Fruit fly (Drosophila melanogaster) whole organism, prepupa: Measurements from ENCODE around the gene CG15317.

ENCODE experiments used
- Blimp-1 ChIP-seq: fragments of 200-800 bp; sonication (Bioruptor generic); optimal IDR thresholded peaks from 3 replicates; lab custom pipeline; 2017; ENCODE audit warnings: missing biosample characterization, missing genetic modification characterization, mild to moderate bottlenecking, moderate library complexity, missing genetic modification reagents
- CG4318 ChIP-seq: fragments of 200-800 bp; sonication (Bioruptor generic); optimal IDR thresholded peaks from 3 replicates; lab custom pipeline; 2017; ENCODE audit warnings: missing biosample characterization, mild to moderate bottlenecking, missing genetic modification characterization
- CG7368 ChIP-seq: fragments of 200-800 bp; sonication (Bioruptor generic); optimal IDR thresholded peaks from 3 replicates; lab custom pipeline; 2016; ENCODE audit warnings: missing biosample characterization, missing genetic modification characterization
- Eip75B ChIP-seq: fragments of 200-800 bp; sonication (Bioruptor generic); optimal IDR thresholded peaks from 3 replicates; lab custom pipeline; 2016; ENCODE audit warnings: missing biosample characterization, missing genetic modification characterization
- Sox102F ChIP-seq: fragments of 200-800 bp; sonication (Bioruptor generic); optimal IDR thresholded peaks from 2 replicates; lab custom pipeline; 2016; ENCODE audit warnings: missing biosample characterization, mild to moderate bottlenecking, missing genetic modification characterization
- dsx ChIP-seq: fragments of 200-800 bp; optimal IDR thresholded peaks from 3 replicates; lab custom pipeline; 2019; ENCODE audit warnings: missing biosample characterization, mild to moderate bottlenecking, missing genetic modification characterization, moderate library complexity; ENCODE audit not compliant: poor library complexity, severe bottlenecking
- net ChIP-seq: fragments of 200-800 bp; sonication (Bioruptor generic); optimal IDR thresholded peaks from 3 replicates; lab custom pipeline; 2016; ENCODE audit warnings: missing biosample characterization, missing genetic modification characterization
- pdm3 ChIP-seq: fragments of 200-800 bp; sonication (Bioruptor generic); optimal IDR thresholded peaks from 3 replicates; lab custom pipeline; 2016; ENCODE audit warnings: missing biosample characterization, missing genetic modification characterization

DNA sequence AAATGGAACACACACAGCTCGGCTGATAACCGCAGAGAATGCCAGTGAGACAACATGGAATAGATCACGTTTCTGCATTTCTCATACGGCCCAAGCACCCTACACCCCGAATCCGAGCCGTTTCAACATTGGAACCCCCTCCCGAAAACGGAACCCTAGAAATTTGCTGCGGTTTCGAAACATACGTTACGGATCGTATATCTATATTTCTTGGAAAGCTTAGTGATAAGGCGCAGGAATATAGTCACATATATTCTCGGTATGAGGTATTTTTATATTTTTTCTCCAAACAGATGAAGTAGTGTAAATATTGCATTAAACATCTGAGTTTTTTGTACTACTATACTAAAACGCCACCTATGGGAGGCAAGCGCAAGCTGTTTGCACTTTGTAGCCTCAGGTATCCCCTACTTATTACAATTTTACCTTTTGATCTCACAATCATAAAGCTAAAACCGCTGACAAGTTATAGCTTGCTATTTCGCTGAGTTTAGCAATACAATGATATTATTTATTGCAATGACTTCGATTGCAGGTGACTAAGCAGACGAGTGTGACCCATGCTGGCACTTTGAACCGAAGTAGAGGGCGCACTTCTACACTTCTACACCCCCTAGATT, 39.1 kb upstream of the CG15317 start:
- TF ChIP-seq Blimp-1 (GFP tag; lab: Kevin White, UChicago) (no peak), CG7368 (GFP tag; lab: Kevin White, UChicago) (no peak), pdm3 (GFP tag; lab: Kevin White, UChicago) (no peak), net (GFP tag; lab: Kevin White, UChicago) (no peak), dsx (no peak), CG4318 (no peak), Sox102F (GFP tag; lab: Kevin White, UChicago) (no peak), Eip75B (GFP tag; lab: Kevin White, UChicago) (no peak)
